Fruit fly (Drosophila melanogaster) whole organism, embryonic: ENCODE data around the gene her.

Experiments
- Bdp1 ChIP-seq: fragments of 200-800 bp; sonication (Bioruptor generic); optimal IDR thresholded peaks from 3 replicates; lab custom pipeline; 2016; ENCODE audit warnings: missing biosample characterization, missing genetic modification characterization
- CG10267 ChIP-seq: fragments of 200-800 bp; sonication (Bioruptor generic); optimal IDR thresholded peaks from 2 replicates; lab custom pipeline; 2018; ENCODE audit warnings: missing biosample characterization, mild to moderate bottlenecking, missing genetic modification characterization, moderate library complexity
- CG12219 ChIP-seq: fragments of 200-800 bp; sonication (Bioruptor generic); optimal IDR thresholded peaks from 3 replicates; lab custom pipeline; 2018; ENCODE audit warnings: missing biosample characterization, mild to moderate bottlenecking, missing genetic modification characterization
- CG12236 ChIP-seq: fragments of 200-800 bp; sonication (Bioruptor generic); optimal IDR thresholded peaks from 2 replicates; lab custom pipeline; 2016; ENCODE audit warnings: missing biosample characterization, missing genetic modification characterization
- CG12299 ChIP-seq: fragments of 200-800 bp; sonication (Bioruptor generic); optimal IDR thresholded peaks from 2 replicates; lab custom pipeline; 2018; ENCODE audit warnings: missing biosample characterization, mild to moderate bottlenecking, missing genetic modification characterization
- CG12942 ChIP-seq: fragments of 200-800 bp; sonication (Bioruptor generic); optimal IDR thresholded peaks from 3 replicates; lab custom pipeline; 2016; ENCODE audit warnings: missing biosample characterization, missing genetic modification characterization
- CG16779 ChIP-seq: fragments of 200-800 bp; sonication (Bioruptor generic); IDR thresholded peaks from 2 replicates; pipeline ENCODE4 v1.3.6; 2022; ENCODE audit warnings: missing biosample characterization, missing genetic modification characterization
- CG17328 ChIP-seq: fragments of 200-800 bp; sonication (Bioruptor generic); IDR thresholded peaks from 2 replicates; pipeline ENCODE4 v1.3.6; 2022; ENCODE audit warnings: missing biosample characterization, missing genetic modification characterization
- CG2120 ChIP-seq: fragments of 200-800 bp; sonication (Bioruptor generic); optimal IDR thresholded peaks from 3 replicates; lab custom pipeline; 2016; ENCODE audit warnings: missing biosample characterization, missing genetic modification characterization
- CG2875 ChIP-seq: fragments of 200-800 bp; sonication (Bioruptor generic); optimal IDR thresholded peaks from 2 replicates; lab custom pipeline; 2017; ENCODE audit warnings: missing biosample characterization, mild to moderate bottlenecking, missing genetic modification characterization, missing genetic modification reagents
- CG31441 ChIP-seq: fragments of 200-800 bp; sonication (Bioruptor generic); IDR thresholded peaks from 2 replicates; pipeline ENCODE4 v1.3.6; 2022; ENCODE audit warnings: missing biosample characterization, missing genetic modification characterization
- CG3281 ChIP-seq: fragments of 200-800 bp; sonication (Bioruptor generic); optimal IDR thresholded peaks from 3 replicates; lab custom pipeline; 2017; ENCODE audit warnings: missing biosample characterization, mild to moderate bottlenecking, missing genetic modification characterization
- CG5953 ChIP-seq: fragments of 200-800 bp; sonication (Bioruptor generic); IDR thresholded peaks from 2 replicates; pipeline ENCODE4 v1.3.6; 2022; ENCODE audit warnings: missing biosample characterization, missing genetic modification characterization
- CG6854 ChIP-seq: fragments of 200-800 bp; sonication (Bioruptor generic); optimal IDR thresholded peaks from 3 replicates; lab custom pipeline; 2017; ENCODE audit warnings: missing biosample characterization, mild to moderate bottlenecking, missing genetic modification characterization
- CG7786 ChIP-seq: fragments of 200-800 bp; sonication (Bioruptor generic); optimal IDR thresholded peaks from 2 replicates; lab custom pipeline; 2016; ENCODE audit warnings: missing biosample characterization, missing genetic modification characterization
- CG7963 ChIP-seq: fragments of 200-800 bp; sonication (Bioruptor generic); IDR thresholded peaks from 3 replicates; pipeline ENCODE4 v1.3.6; 2022; ENCODE audit warnings: missing biosample characterization, missing genetic modification characterization; ENCODE audit not compliant: partially characterized antibody
- CG9609 ChIP-seq: fragments of 200-800 bp; sonication (Bioruptor generic); optimal IDR thresholded peaks from 3 replicates; lab custom pipeline; 2016; ENCODE audit warnings: missing biosample characterization, missing genetic modification characterization
- Chrac-16 ChIP-seq: fragments of 200-800 bp; sonication (Bioruptor generic); optimal IDR thresholded peaks from 3 replicates; lab custom pipeline; 2016; ENCODE audit warnings: missing biosample characterization, missing genetic modification characterization
- Drgx ChIP-seq: fragments of 200-800 bp; sonication (Bioruptor generic); IDR thresholded peaks from 2 replicates; pipeline ENCODE4 v1.3.6; 2022; ENCODE audit warnings: missing biosample characterization, missing genetic modification characterization
- Gug ChIP-seq: fragments of 200-800 bp; sonication (Bioruptor generic); IDR thresholded peaks from 4 replicates; pipeline ENCODE4 v1.3.6; 2022; ENCODE audit warnings: missing biosample characterization, missing genetic modification characterization
- Jarid2 ChIP-seq: fragments of 200-800 bp; sonication (Bioruptor generic); optimal IDR thresholded peaks from 3 replicates; lab custom pipeline; 2017; ENCODE audit warnings: mild to moderate bottlenecking, missing biosample characterization, missing genetic modification reagents, missing genetic modification characterization
- Lpt ChIP-seq: fragments of >200 bp; optimal IDR thresholded peaks from 2 replicates; lab custom pipeline; 2018; ENCODE audit warnings: missing biosample characterization, missing genetic modification characterization
- Myb ChIP-seq: fragments of 200-800 bp; sonication (Bioruptor generic); optimal IDR thresholded peaks from 2 replicates; lab custom pipeline; 2016; ENCODE audit warnings: missing biosample characterization, missing genetic modification characterization
- Nf-YA ChIP-seq: fragments of 200-800 bp; sonication (Bioruptor generic); IDR thresholded peaks from 2 replicates; pipeline ENCODE4 v1.3.6; 2022; ENCODE audit warnings: missing biosample characterization, missing genetic modification characterization
- Nf-YC ChIP-seq: fragments of 200-800 bp; optimal IDR thresholded peaks from 3 replicates; lab custom pipeline; 2019; ENCODE audit warnings: missing biosample characterization, mild to moderate bottlenecking, missing genetic modification characterization, moderate library complexity
- Pdp1 ChIP-seq, 2 experiments: fragments of 200-800 bp; sonication (Bioruptor generic); optimal IDR thresholded peaks; 3 replicates each; lab custom pipeline; 2016; ENCODE audit warnings: missing biosample characterization in 2 of 2, missing genetic modification characterization in 2 of 2, mild to moderate bottlenecking in 1 of 2, moderate library complexity in 1 of 2
- Ptx1 ChIP-seq: fragments of 200-800 bp; sonication (Bioruptor generic); IDR thresholded peaks from 2 replicates; pipeline ENCODE4 v1.3.6; 2022; ENCODE audit warnings: missing biosample characterization, missing genetic modification characterization
- ab ChIP-seq: fragments of 200-800 bp; sonication (Bioruptor generic); optimal IDR thresholded peaks from 2 replicates; lab custom pipeline; 2016; ENCODE audit warnings: missing biosample characterization, missing genetic modification characterization
- aop ChIP-seq: fragments of 200-800 bp; sonication (Bioruptor generic); IDR thresholded peaks from 2 replicates; pipeline ENCODE4 v1.3.6; 2022; ENCODE audit warnings: missing biosample characterization, missing genetic modification characterization
- ara ChIP-seq: fragments of 200-800 bp; sonication (Bioruptor generic); IDR thresholded peaks from 2 replicates; pipeline ENCODE4 v1.3.6; 2022; ENCODE audit warnings: missing biosample characterization, missing genetic modification characterization
- bab2 ChIP-seq: fragments of 200-800 bp; sonication (Bioruptor generic); optimal IDR thresholded peaks from 2 replicates; lab custom pipeline; 2016; ENCODE audit warnings: missing biosample characterization, missing genetic modification characterization
- bcd ChIP-seq: fragments of 200-800 bp; sonication (Bioruptor generic); optimal IDR thresholded peaks from 2 replicates; lab custom pipeline; 2017; ENCODE audit warnings: missing biosample characterization, mild to moderate bottlenecking, missing genetic modification characterization
- ci ChIP-seq: fragments of 200-800 bp; sonication (Bioruptor generic); IDR thresholded peaks from 3 replicates; pipeline ENCODE4 v1.3.6; 2022; ENCODE audit warnings: missing biosample characterization, missing genetic modification characterization
- croc ChIP-seq: fragments of 200-800 bp; sonication (Bioruptor generic); conservative IDR thresholded peaks from 3 replicates; pipeline ENCODE4 v1.3.6; 2022; ENCODE audit warnings: missing biosample characterization, missing genetic modification characterization
- emc ChIP-seq: fragments of 200-800 bp; sonication (Bioruptor generic); optimal IDR thresholded peaks from 2 replicates; lab custom pipeline; 2016; ENCODE audit warnings: missing biosample characterization, missing genetic modification characterization
- fd96Cb ChIP-seq: fragments of 200-800 bp; sonication (Bioruptor generic); optimal IDR thresholded peaks from 2 replicates; lab custom pipeline; 2018; ENCODE audit warnings: missing biosample characterization, mild to moderate bottlenecking, missing genetic modification characterization, moderate library complexity
- gfzf ChIP-seq: fragments of 200-800 bp; sonication (Bioruptor generic); optimal IDR thresholded peaks from 2 replicates; lab custom pipeline; 2016; ENCODE audit warnings: missing biosample characterization, mild to moderate bottlenecking, missing genetic modification characterization, moderate library complexity
- mirr ChIP-seq: fragments of 200-800 bp; sonication (Bioruptor generic); optimal IDR thresholded peaks from 3 replicates; lab custom pipeline; 2018; ENCODE audit warnings: missing biosample characterization, mild to moderate bottlenecking, missing genetic modification characterization
- pan ChIP-seq, 4 experiments: fragments of >200 bp in 3 of 4; fragments of 200-800 bp in 1 of 4; sonication (Bioruptor generic) in 1 of 4; optimal IDR thresholded peaks in 3 of 4; IDR thresholded peaks in 1 of 4; 2 replicates each; pipeline versions ENCODE4 v1.3.6 to Lab custom; 2017 to 2022; ENCODE audit warnings: missing biosample characterization in 2 of 4, missing genetic modification characterization in 2 of 4, mixed read lengths in 1 of 4
- psq ChIP-seq: fragments of 200-800 bp; sonication (Bioruptor generic); optimal IDR thresholded peaks from 2 replicates; lab custom pipeline; 2017; ENCODE audit warnings: missing biosample characterization, missing genetic modification characterization
- sens-2 ChIP-seq: fragments of 200-800 bp; sonication (Bioruptor generic); IDR thresholded peaks from 2 replicates; pipeline ENCODE4 v1.3.6; 2022; ENCODE audit warnings: missing biosample characterization, missing genetic modification characterization
- shn ChIP-seq: fragments of 200-800 bp; sonication (Bioruptor generic); optimal IDR thresholded peaks from 3 replicates; lab custom pipeline; 2016; ENCODE audit warnings: missing biosample characterization, missing genetic modification characterization
- tap ChIP-seq: fragments of 200-800 bp; optimal IDR thresholded peaks from 3 replicates; lab custom pipeline; 2019; ENCODE audit warnings: missing biosample characterization, mild to moderate bottlenecking, missing genetic modification characterization, moderate library complexity
- tin ChIP-seq: fragments of 200-800 bp; sonication (Bioruptor generic); optimal IDR thresholded peaks from 3 replicates; lab custom pipeline; 2016; ENCODE audit warnings: missing biosample characterization, missing genetic modification characterization
- tna ChIP-seq: fragments of 200-800 bp; sonication (Bioruptor generic); IDR thresholded peaks from 2 replicates; pipeline ENCODE4 v1.3.6; 2022; ENCODE audit warnings: missing biosample characterization, missing genetic modification characterization; ENCODE audit not compliant: partially characterized antibody
- vfl ChIP-seq: fragments of 200-800 bp; sonication (Bioruptor generic); optimal IDR thresholded peaks from 2 replicates; lab custom pipeline; 2016; ENCODE audit warnings: missing biosample characterization, missing genetic modification characterization
- vnd ChIP-seq: fragments of 200-800 bp; sonication (Bioruptor generic); IDR thresholded peaks from 3 replicates; pipeline ENCODE4 v1.3.6; 2022; ENCODE audit warnings: missing biosample characterization, missing genetic modification characterization; ENCODE audit not compliant: partially characterized antibody
- vvl ChIP-seq: fragments of 200-800 bp; sonication (Bioruptor generic); IDR thresholded peaks from 2 replicates; pipeline ENCODE4 v1.3.6; 2022; ENCODE audit warnings: missing biosample characterization, missing genetic modification characterization

her gene

dm6 chr2L:16683958-16684877 is 7.2 kb downstream of the her start, which contains the start of gene CG31807 (continued):
- TF ChIP-seq CG3281 (GFP tag; lab: Kevin White, UChicago) (peak; percentile 80), ab (GFP tag; lab: Kevin White, UChicago) (no peak), CG5953 (GFP tag; lab: Robert Waterston, UW) (no peak), mirr (GFP tag; lab: Kevin White, UChicago) (peak; percentile 13), vfl (GFP tag; lab: Kevin White, UChicago) (no peak), tap (tag; lab: Kevin White, UChicago) (peak; percentile 50), Lpt (GFP tag; lab: Kevin White, UChicago) (no peak), fd96Cb (peak; percentile 45), Bdp1 (peak; percentile 12), CG12236 (peak; percentile 63), CG9609 (peak; percentile 45), vnd (no peak), Myb (GFP tag; lab: Kevin White, UChicago) (peak; percentile 49), CG7963 (GFP tag; lab: Robert Waterston, UW) (no peak), CG2120 (peak; percentile 73), Pdp1 (GFP tag; optimal IDR thresholded peaks at IDR 0.05; lab: Kevin White, UChicago) (peak; percentile 40 to 47), Jarid2 (GFP tag; lab: Kevin White, UChicago) (no peak), CG31441 (peak; percentile 75), croc (no peak), psq (no peak), CG12942 (GFP tag; lab: Kevin White, UChicago) (peak; percentile 50), Chrac-16 (GFP tag; lab: Kevin White, UChicago) (peak; percentile 39), aop (GFP tag; lab: Robert Waterston, UW) (no peak), tin (GFP tag; lab: Kevin White, UChicago) (peak; percentile 16), tna (GFP tag; lab: Robert Waterston, UW) (no peak), gfzf (no peak), ara (0 out of 2 replicates have a peak, but pooled peaks have one; percentile 9), emc (GFP tag; lab: Kevin White, UChicago) (no peak), Ptx1 (GFP tag; lab: Robert Waterston, UW) (peak; percentile 64), bab2 (peak; percentile 59), CG6854 (GFP tag; lab: Kevin White, UChicago) (peak; percentile 45), CG7786 (GFP tag; lab: Kevin White, UChicago) (peak; percentile 68), bcd (GFP tag; lab: Kevin White, UChicago) (peak; percentile 50), shn (peak; percentile 75), CG17328 (GFP tag; lab: Robert Waterston, UW) (peak; percentile 35; the same call in 1 of the 2 replicates), ci (GFP tag; lab: Robert Waterston, UW) (peak; percentile 52; the same call in 1 of the 3 replicates), Nf-YC (tag; lab: Kevin White, UChicago) (peak; percentile 47), CG12299 (tag; lab: Kevin White, UChicago) (peak; percentile 38), Nf-YA (GFP tag; lab: Robert Waterston, UW) (peak; percentile 30; the same call in 1 of the 2 replicates), Drgx (GFP tag; lab: Robert Waterston, UW) (peak; percentile 84), CG10267 (peak; percentile 4), CG12219 (GFP tag; lab: Kevin White, UChicago) (peak; percentile 74), CG2875 (GFP tag; lab: Kevin White, UChicago) (peak; percentile 75), sens-2 (0 out of 2 replicates have a peak, but pooled peaks have one; percentile 14), vvl (GFP tag; lab: Robert Waterston, UW) (peak; percentile 64), CG16779 (no peak), Gug (GFP tag; lab: Robert Waterston, UW) (peak; percentile 17; the same call in 1 of the 4 replicates), pan (optimal IDR thresholded peaks at IDR 0.05; lab: Kevin White, UChicago) (no peak), pan (GFP tag; optimal IDR thresholded peaks at IDR 0.05 in 1 of 2, IDR thresholded peaks at IDR 0.05 in 1 of 2) (peak in 1 of 2 experiments; percentile 44)
